Worm (Caenorhabditis elegans) whole organism, L1 larva: ENCODE data around the gene C07G2.5.

Source experiments
- C16A3.4 ChIP-seq: fragments of 150-350 bp; optimal IDR thresholded peaks from 2 replicates; lab custom pipeline; 2014; ENCODE audit warnings: missing biosample characterization, missing genetic modification characterization
- C34B4.2 ChIP-seq: sonication (generic microtip); optimal IDR thresholded peaks from 2 replicates; lab custom pipeline; 2017; ENCODE audit warnings: mild to moderate bottlenecking, missing genetic modification characterization, missing compliant biosample characterization
- F16B12.6 ChIP-seq: fragments of 150-350 bp; optimal IDR thresholded peaks from 2 replicates; lab custom pipeline; 2014; ENCODE audit warnings: missing biosample characterization, missing genetic modification characterization
- aly-2 ChIP-seq: fragments of 150-350 bp; optimal IDR thresholded peaks from 2 replicates; lab custom pipeline; 2014; ENCODE audit warnings: missing biosample characterization, missing genetic modification characterization
- blmp-1 ChIP-seq: fragments of 150-350 bp; optimal IDR thresholded peaks from 2 replicates; lab custom pipeline; 2014; ENCODE audit warnings: missing biosample characterization, missing genetic modification characterization
- ceh-63 ChIP-seq: fragments of 200-800 bp; sonication (Bioruptor generic); optimal IDR thresholded peaks from 2 replicates; lab custom pipeline; 2018; ENCODE audit warnings: mild to moderate bottlenecking, missing genetic modification characterization, missing compliant biosample characterization
- ceh-8 ChIP-seq: fragments of 200-800 bp; sonication (Bioruptor generic); optimal IDR thresholded peaks from 2 replicates; lab custom pipeline; 2018; ENCODE audit warnings: mild to moderate bottlenecking, missing genetic modification characterization, moderate library complexity, missing compliant biosample characterization
- ceh-90 ChIP-seq: sonication (generic microtip); optimal IDR thresholded peaks from 2 replicates; lab custom pipeline; 2016; ENCODE audit warnings: missing genetic modification characterization, missing compliant biosample characterization
- ces-1 ChIP-seq: fragments of 150-350 bp; optimal IDR thresholded peaks from 2 replicates; lab custom pipeline; 2014; ENCODE audit warnings: missing biosample characterization, missing genetic modification reagents, missing genetic modification characterization
- dpl-1 ChIP-seq, 3 experiments: fragments of 150-350 bp in 2 of 3; sonication (generic microtip) in 1 of 3; optimal IDR thresholded peaks; 2 replicates each; lab custom pipeline; 2014 to 2017; ENCODE audit warnings: missing biosample characterization in 3 of 3, missing genetic modification characterization in 3 of 3, missing genetic modification reagents in 3 of 3
- efl-1 ChIP-seq, 4 experiments: fragments of 150-350 bp; optimal IDR thresholded peaks in 3 of 4; peaks in 1 of 4; 1 replicate in 1 of 4; 2 replicates in 3 of 4; lab custom pipeline; 2014; ENCODE audit warnings: missing biosample characterization in 2 of 4, missing genetic modification characterization in 2 of 4, missing genetic modification reagents in 2 of 4
- elt-3 ChIP-seq, 6 experiments: fragments of 150-350 bp in 1 of 6; sonication (generic microtip); optimal IDR thresholded peaks; 2 replicates each; lab custom pipeline; 2017 to 2018; ENCODE audit warnings: missing biosample characterization in 6 of 6, missing genetic modification characterization in 6 of 6, inconsistent platforms in 1 of 6
- ets-5 ChIP-seq: fragments of 200-800 bp; sonication (Bioruptor generic); IDR thresholded peaks from 2 replicates; pipeline ENCODE4 v1.3.6; 2022; ENCODE audit warnings: missing genetic modification characterization, missing compliant biosample characterization
- fkh-8 ChIP-seq: sonication (generic microtip); optimal IDR thresholded peaks from 2 replicates; lab custom pipeline; 2016; ENCODE audit warnings: mild to moderate bottlenecking, missing genetic modification characterization, missing compliant biosample characterization
- grh-1 ChIP-seq: fragments of 200-800 bp; sonication (Bioruptor generic); IDR thresholded peaks from 2 replicates; pipeline ENCODE4 v1.3.6; 2022; ENCODE audit warnings: missing genetic modification reagents, missing genetic modification characterization, missing compliant biosample characterization
- hpl-2 ChIP-seq: fragments of 150-350 bp; optimal IDR thresholded peaks from 2 replicates; lab custom pipeline; 2014; ENCODE audit warnings: missing biosample characterization, missing genetic modification reagents, missing genetic modification characterization
- jun-1 ChIP-seq: fragments of 150-350 bp; optimal IDR thresholded peaks from 2 replicates; lab custom pipeline; 2014; ENCODE audit warnings: missing biosample characterization, missing genetic modification reagents, missing genetic modification characterization
- lin-14 ChIP-seq: fragments of 200-800 bp; sonication (Bioruptor generic); optimal IDR thresholded peaks from 2 replicates; lab custom pipeline; 2018; ENCODE audit warnings: mild to moderate bottlenecking, missing genetic modification characterization, moderate library complexity, missing compliant biosample characterization
- lin-35 ChIP-seq, 2 experiments: fragments of 150-350 bp; optimal IDR thresholded peaks; 2 replicates each; lab custom pipeline; 2014; ENCODE audit warnings: missing biosample characterization in 2 of 2, missing genetic modification characterization in 2 of 2, missing genetic modification reagents in 2 of 2
- lin-39 ChIP-seq: fragments of 150-350 bp; optimal IDR thresholded peaks from 2 replicates; lab custom pipeline; 2014; ENCODE audit warnings: missing biosample characterization, missing genetic modification reagents, missing genetic modification characterization
- lir-3 ChIP-seq: sonication (generic microtip); optimal IDR thresholded peaks from 2 replicates; lab custom pipeline; 2016; ENCODE audit warnings: mild to moderate bottlenecking, missing genetic modification characterization, moderate library complexity, missing compliant biosample characterization; ENCODE audit not compliant: poor library complexity
- lsy-2 ChIP-seq, 2 experiments: fragments of 150-350 bp; optimal IDR thresholded peaks; 2 replicates each; lab custom pipeline; 2014; ENCODE audit warnings: missing biosample characterization in 2 of 2, missing genetic modification characterization in 2 of 2
- mab-9 ChIP-seq: fragments of 200-800 bp; sonication (Bioruptor generic); IDR thresholded peaks from 2 replicates; pipeline ENCODE4 v1.3.6; 2022; ENCODE audit warnings: missing genetic modification reagents, missing genetic modification characterization, missing compliant biosample characterization
- mdl-1 ChIP-seq, 2 experiments: fragments of 150-350 bp; optimal IDR thresholded peaks; 2 replicates each; lab custom pipeline; 2014 to 2017; ENCODE audit warnings: missing biosample characterization in 2 of 2, missing genetic modification characterization in 2 of 2, inconsistent platforms in 1 of 2
- mef-2 ChIP-seq: fragments of 150-350 bp; optimal IDR thresholded peaks from 2 replicates; lab custom pipeline; 2014; ENCODE audit warnings: missing biosample characterization, missing genetic modification characterization
- mep-1 ChIP-seq: fragments of 150-350 bp; optimal IDR thresholded peaks from 2 replicates; lab custom pipeline; 2014; ENCODE audit warnings: missing biosample characterization, missing genetic modification characterization
- nhr-12 ChIP-seq: sonication (generic microtip); optimal IDR thresholded peaks from 2 replicates; lab custom pipeline; 2017; ENCODE audit warnings: missing biosample characterization, missing genetic modification characterization
- nhr-19 ChIP-seq: fragments of 200-800 bp; sonication (Bioruptor generic); conservative IDR thresholded peaks from 2 replicates; pipeline ENCODE4 v1.3.6; 2022; ENCODE audit warnings: missing genetic modification characterization, missing compliant biosample characterization
- nhr-20 ChIP-seq: sonication (generic microtip); optimal IDR thresholded peaks from 2 replicates; lab custom pipeline; 2016; ENCODE audit warnings: mild to moderate bottlenecking, missing genetic modification characterization, missing compliant biosample characterization
- nhr-237 ChIP-seq: fragments of 150-350 bp; optimal IDR thresholded peaks from 2 replicates; lab custom pipeline; 2014; ENCODE audit warnings: missing biosample characterization, missing genetic modification characterization
- nhr-47 ChIP-seq: sonication (generic microtip); optimal IDR thresholded peaks from 2 replicates; lab custom pipeline; 2016; ENCODE audit warnings: mild to moderate bottlenecking, missing genetic modification characterization, moderate library complexity, missing compliant biosample characterization
- nhr-76 ChIP-seq: sonication (generic microtip); optimal IDR thresholded peaks from 2 replicates; lab custom pipeline; 2017; ENCODE audit warnings: missing biosample characterization, missing genetic modification characterization
- nhr-77 ChIP-seq: fragments of 150-350 bp; optimal IDR thresholded peaks from 2 replicates; lab custom pipeline; 2014; ENCODE audit warnings: missing biosample characterization, missing genetic modification characterization
- nhr-84 ChIP-seq: sonication (generic microtip); optimal IDR thresholded peaks from 2 replicates; lab custom pipeline; 2017; ENCODE audit warnings: missing biosample characterization, missing genetic modification characterization
- nhr-85 ChIP-seq: sonication (generic microtip); peaks from one replicate; lab custom pipeline; 2016; ENCODE audit warnings: missing genetic modification characterization, inconsistent platforms, missing compliant biosample characterization
- pag-3 ChIP-seq: sonication (generic microtip); optimal IDR thresholded peaks from 2 replicates; lab custom pipeline; 2017; ENCODE audit warnings: missing genetic modification characterization, mild to moderate bottlenecking, missing compliant biosample characterization, antibody characterized with exemption, borderline replicate concordance; ENCODE audit not compliant: insufficient read depth
- rnt-1 ChIP-seq: sonication (generic microtip); optimal IDR thresholded peaks from 2 replicates; lab custom pipeline; 2016; ENCODE audit warnings: mild to moderate bottlenecking, missing genetic modification characterization, moderate library complexity, missing compliant biosample characterization
- skn-1 ChIP-seq: fragments of 150-350 bp; optimal IDR thresholded peaks from 2 replicates; lab custom pipeline; 2014; ENCODE audit warnings: missing biosample characterization, missing genetic modification characterization
- snpc-4 ChIP-seq: fragments of 150-350 bp; optimal IDR thresholded peaks from 2 replicates; lab custom pipeline; 2014; ENCODE audit warnings: missing biosample characterization, missing genetic modification characterization
- snu-23 ChIP-seq: sonication (generic microtip); optimal IDR thresholded peaks from 2 replicates; lab custom pipeline; 2016; ENCODE audit warnings: missing genetic modification characterization, missing compliant biosample characterization
- swsn-7 ChIP-seq: sonication (generic microtip); optimal IDR thresholded peaks from 2 replicates; lab custom pipeline; 2016; ENCODE audit warnings: missing genetic modification characterization, missing compliant biosample characterization
- tbx-2 ChIP-seq: sonication (generic microtip); optimal IDR thresholded peaks from 2 replicates; lab custom pipeline; 2016; ENCODE audit warnings: missing genetic modification characterization, missing compliant biosample characterization
- tlp-1 ChIP-seq: fragments of 150-350 bp; optimal IDR thresholded peaks from 2 replicates; lab custom pipeline; 2014; ENCODE audit warnings: missing biosample characterization, missing genetic modification characterization
- unc-130 ChIP-seq: fragments of 150-350 bp; optimal IDR thresholded peaks from 2 replicates; lab custom pipeline; 2017; ENCODE audit warnings: missing biosample characterization, missing genetic modification characterization, inconsistent platforms
- unc-98 ChIP-seq: fragments of 200-800 bp; sonication (Bioruptor generic); IDR thresholded peaks from 2 replicates; pipeline ENCODE4 v1.3.6; 2022; ENCODE audit warnings: missing genetic modification characterization, missing compliant biosample characterization
- zag-1 ChIP-seq: fragments of 150-350 bp; optimal IDR thresholded peaks from 2 replicates; lab custom pipeline; 2014; ENCODE audit warnings: missing biosample characterization, missing genetic modification characterization
- zip-4 ChIP-seq: fragments of 200-800 bp; sonication (Bioruptor generic); optimal IDR thresholded peaks from 2 replicates; lab custom pipeline; 2018; ENCODE audit warnings: mild to moderate bottlenecking, missing genetic modification characterization, moderate library complexity, missing compliant biosample characterization
- ztf-4 ChIP-seq: fragments of 150-350 bp; optimal IDR thresholded peaks from 2 replicates; lab custom pipeline; 2014; ENCODE audit warnings: missing biosample characterization, missing genetic modification characterization

The C07G2.5 gene

DNA sequence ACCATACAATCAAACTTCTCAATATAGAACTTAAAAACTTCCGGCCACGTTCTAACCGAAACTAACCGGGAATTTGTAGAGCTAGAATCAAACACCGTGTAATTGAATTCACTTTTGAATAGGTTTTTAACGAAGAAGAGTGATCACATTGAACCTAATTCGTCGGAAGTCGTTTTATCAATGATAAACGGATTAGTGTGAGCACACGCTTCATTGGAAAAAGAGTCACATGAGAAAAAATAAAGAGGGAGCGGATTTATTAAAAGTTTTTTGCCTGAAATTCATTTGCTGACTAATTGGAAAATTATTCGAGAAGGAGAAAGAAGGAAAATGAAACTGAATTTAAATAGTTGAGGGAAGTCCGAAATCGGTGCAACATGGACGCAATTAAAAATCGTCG is 3.2 kb downstream of the C07G2.5 start (continued):
- peak; percentile 89 for TF ChIP-seq fkh-8 (tag; lab: Kevin White, UChicago)
- TF ChIP-seq unc-98: no peak
- peak; percentile 49 for TF ChIP-seq nhr-47 (tag; lab: Kevin White, UChicago)
- no peak for TF ChIP-seq ces-1 (GFP tag; lab: Kevin White, UChicago)
- no peak for TF ChIP-seq skn-1 (tag; lab: Kevin White, UChicago)
- TF ChIP-seq ceh-63 (GFP tag; lab: Kevin White, UChicago): no peak

- no peak for TF ChIP-seq lir-3 (tag; lab: Kevin White, UChicago)
- TF ChIP-seq blmp-1 (tag; lab: Kevin White, UChicago): peak; percentile 36
Observed at ce11 chrIII:4495250-4495649, 3.6 kb downstream of the C07G2.5 start.

DNA sequence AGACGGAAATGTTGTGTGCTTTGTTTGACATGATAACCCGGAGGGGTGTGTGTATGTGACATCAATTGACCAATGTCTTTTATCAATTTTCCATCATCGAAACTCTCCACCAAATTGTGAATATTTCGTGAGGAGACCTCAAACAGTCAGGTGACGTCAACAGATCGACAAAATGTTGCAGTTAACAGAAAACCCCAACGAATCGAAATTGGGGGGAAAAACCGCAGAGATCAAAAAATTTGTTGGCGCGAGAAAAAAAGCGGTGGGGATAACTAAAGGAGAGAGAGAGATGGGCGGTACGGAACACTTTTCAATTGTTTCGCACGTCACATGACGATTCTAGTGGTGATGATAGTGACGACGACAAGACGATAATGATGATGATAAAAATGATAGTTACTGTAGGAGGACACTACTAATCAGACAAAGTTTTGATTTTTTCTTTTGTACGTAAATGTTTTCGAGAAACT is 4.3 kb downstream of the C07G2.5 start:
- TF ChIP-seq tbx-2 (tag; lab: Kevin White, UChicago): peak; percentile 54
- TF ChIP-seq nhr-20 (tag; lab: Kevin White, UChicago): peak; percentile 76
- TF ChIP-seq ceh-63 (GFP tag; lab: Kevin White, UChicago): no peak
- peak; percentile 41 for TF ChIP-seq C16A3.4 (tag; lab: Kevin White, UChicago)
- no peak for TF ChIP-seq F16B12.6 (tag; lab: Kevin White, UChicago)
- TF ChIP-seq jun-1: no peak
- TF ChIP-seq ets-5 (GFP tag; lab: Robert Waterston, UW): no peak
- no peak for TF ChIP-seq nhr-76
- peak; percentile 75 for TF ChIP-seq snu-23 (GFP tag; lab: Kevin White, UChicago)
- peak; percentile 25 to 74 for TF ChIP-seq lin-35 (GFP tag; optimal IDR thresholded peaks at IDR 0.05; lab: Kevin White, UChicago)
- no peak for TF ChIP-seq zip-4 (GFP tag; lab: Kevin White, UChicago)
- TF ChIP-seq mef-2 (tag; lab: Kevin White, UChicago): peak; percentile 4
- TF ChIP-seq unc-130 (tag; lab: Kevin White, UChicago): peak; percentile 49
- no peak for TF ChIP-seq nhr-12
- peak; percentile 39 for TF ChIP-seq nhr-77 (tag; lab: Kevin White, UChicago)
- TF ChIP-seq skn-1 (tag; lab: Kevin White, UChicago): peak; percentile 45
- TF ChIP-seq nhr-237 (tag; lab: Kevin White, UChicago): no peak
- no peak for TF ChIP-seq ceh-8
- TF ChIP-seq dpl-1 (GFP tag; optimal IDR thresholded peaks at IDR 0.05; lab: Kevin White, UChicago): peak; percentile 23 to 49 (median 32)
- TF ChIP-seq lsy-2 (tag; optimal IDR thresholded peaks at IDR 0.05; lab: Kevin White, UChicago): peak; percentile 26 to 63
- no peak for TF ChIP-seq aly-2 (tag; lab: Kevin White, UChicago)
- TF ChIP-seq nhr-85 (tag; lab: Kevin White, UChicago): peak; percentile 96
- TF ChIP-seq zag-1 (tag; lab: Kevin White, UChicago): no peak
- TF ChIP-seq mab-9 (GFP tag; lab: Robert Waterston, UW): no peak
- TF ChIP-seq mep-1 (tag; lab: Kevin White, UChicago): peak; percentile 15
- TF ChIP-seq pag-3 (tag; lab: Kevin White, UChicago): peak; percentile 12
- peak in 1 of 2 experiments; percentile 69 for TF ChIP-seq mdl-1 (tag; optimal IDR thresholded peaks at IDR 0.05; lab: Kevin White, UChicago)
- no peak for TF ChIP-seq nhr-84 (tag; lab: Kevin White, UChicago)
- TF ChIP-seq elt-3 (tag; optimal IDR thresholded peaks at IDR 0.05; lab: Kevin White, UChicago): peak in 4 of 6 experiments; percentile 50 to 99 (median 70)
- TF ChIP-seq snpc-4: no peak
- TF ChIP-seq hpl-2 (GFP tag; lab: Kevin White, UChicago): no peak
- TF ChIP-seq grh-1 (GFP tag; lab: Robert Waterston, UW): no peak
- TF ChIP-seq tlp-1 (tag; lab: Kevin White, UChicago): no peak
- peak; percentile 76 for TF ChIP-seq lin-14
- TF ChIP-seq ztf-4 (tag; lab: Kevin White, UChicago): no peak
- no peak for TF ChIP-seq lin-39 (tag; lab: Kevin White, UChicago)
- TF ChIP-seq C34B4.2 (tag; lab: Kevin White, UChicago): no peak
- no peak for TF ChIP-seq ceh-90 (tag; lab: Kevin White, UChicago)
- TF ChIP-seq nhr-19 (GFP tag; lab: Robert Waterston, UW): peak; percentile 60
- TF ChIP-seq blmp-1 (tag; lab: Kevin White, UChicago): peak; percentile 90
- peak; percentile 37 for TF ChIP-seq nhr-47 (tag; lab: Kevin White, UChicago)
- no peak for TF ChIP-seq swsn-7 (tag; lab: Kevin White, UChicago)
- TF ChIP-seq rnt-1 (tag; lab: Kevin White, UChicago): no peak
- TF ChIP-seq efl-1 (optimal IDR thresholded peaks at IDR 0.05; lab: Kevin White, UChicago): peak in 1 of 2 experiments; percentile 12
- peak in 1 of 2 experiments; percentile 22 for TF ChIP-seq efl-1 (GFP tag; optimal IDR thresholded peaks at IDR 0.05 in 1 of 2; lab: Kevin White, UChicago)
